Fruit fly (Drosophila melanogaster): Measurements from ENCODE around the gene PGRP-SB1.

PGRP-SB1 gene

dm6 chr3L:16711430-16712228, 16.2 kb downstream of the PGRP-SB1 start, which contains the start of the genes CG43954, Lasp and Dab (continued):
- TF ChIP-seq ro (GFP tag; IDR thresholded peaks at IDR 0.05) (no peak), Jarid2 (GFP tag; optimal IDR thresholded peaks at IDR 0.05) (peak; percentile 93), ems (GFP tag; optimal IDR thresholded peaks at IDR 0.05) (no peak), Gug (GFP tag; IDR thresholded peaks at IDR 0.05) (0 out of 4 replicates have a peak, but pooled peaks have one; percentile 21), chn (GFP tag; optimal IDR thresholded peaks at IDR 0.05) (no peak), CG6272 (GFP tag; IDR thresholded peaks at IDR 0.05) (no peak), CG1602 (GFP tag; optimal IDR thresholded peaks at IDR 0.05) (no peak), Elba2 (GFP tag; optimal IDR thresholded peaks at IDR 0.05) (peak; percentile 70), CG12236 (GFP tag; optimal IDR thresholded peaks at IDR 0.05) (no peak), Ssrp (tag; optimal IDR thresholded peaks at IDR 0.05) (peak; percentile 6), Nf-YA (GFP tag; IDR thresholded peaks at IDR 0.05) (no peak), Stat92E (GFP tag; optimal IDR thresholded peaks at IDR 0.05) (peak in 1 of 3 experiments; percentile 70), MBD-R2 (GFP tag; IDR thresholded peaks at IDR 0.05) (no peak), E2f2 (GFP tag; IDR thresholded peaks at IDR 0.05) (peak; percentile 80), CG15073 (GFP tag; optimal IDR thresholded peaks at IDR 0.05) (no peak), CG17186 (GFP tag; optimal IDR thresholded peaks at IDR 0.05) (peak; percentile 59), ftz-f1 (GFP tag; optimal IDR thresholded peaks at IDR 0.05) (peak; percentile 81), gro (GFP tag; optimal IDR thresholded peaks at IDR 0.05) (peak; percentile 56), lola (GFP tag; optimal IDR thresholded peaks at IDR 0.05) (no peak), pfk (GFP tag; optimal IDR thresholded peaks at IDR 0.05) (peak; percentile 62), cad (GFP tag; optimal IDR thresholded peaks at IDR 0.05) (peak; percentile 62), Hr51 (GFP tag; optimal IDR thresholded peaks at IDR 0.05) (peak; percentile 12 to 24), eve (GFP tag; optimal IDR thresholded peaks at IDR 0.05) (no peak), Fer2 (tag; optimal IDR thresholded peaks at IDR 0.05) (no peak), CG11560 (tag; IDR thresholded peaks at IDR 0.05) (no peak), kni (GFP tag; optimal IDR thresholded peaks at IDR 0.05) (peak; percentile 14), gt (GFP tag; IDR thresholded peaks at IDR 0.05) (no peak), CG4617 (GFP tag; optimal IDR thresholded peaks at IDR 0.05; ENCODE audit: borderline replicate concordance) (peak; percentile 36), disco-r (GFP tag; optimal IDR thresholded peaks at IDR 0.05) (no peak), Dad (GFP tag; optimal IDR thresholded peaks at IDR 0.05) (no peak), CG4854 (GFP tag; optimal IDR thresholded peaks at IDR 0.05) (no peak), CG13894 (tag; optimal IDR thresholded peaks at IDR 0.05) (peak; percentile 43), cato (GFP tag; optimal IDR thresholded peaks at IDR 0.05; ENCODE audit: borderline replicate concordance) (no peak), Blimp-1 (GFP tag; optimal IDR thresholded peaks at IDR 0.05) (peak; percentile 15), odd (GFP tag; optimal IDR thresholded peaks at IDR 0.05) (peak; percentile 28), otp (GFP tag; IDR thresholded peaks at IDR 0.05) (peak; percentile 36; the same call in 1 of the 3 replicates), CG12219 (GFP tag; optimal IDR thresholded peaks at IDR 0.05) (no peak), hkb (optimal IDR thresholded peaks at IDR 0.05) (no peak), hkb (GFP tag; IDR thresholded peaks at IDR 0.05) (peak; percentile 12; the same call in 1 of the 2 replicates), CG6689 (GFP tag; IDR thresholded peaks at IDR 0.05) (no peak), D19A (tag; optimal IDR thresholded peaks at IDR 0.05) (no peak), CG9817 (tag; optimal IDR thresholded peaks at IDR 0.05) (no peak), pros (GFP tag; optimal IDR thresholded peaks at IDR 0.05) (no peak), Optix (GFP tag; IDR thresholded peaks at IDR 0.05) (no peak), CG17612 (GFP tag; IDR thresholded peaks at IDR 0.05) (no peak), btn (GFP tag; optimal IDR thresholded peaks at IDR 0.05) (no peak), HHEX (GFP tag; optimal IDR thresholded peaks at IDR 0.05) (no peak), CG7928 (GFP tag; optimal IDR thresholded peaks at IDR 0.05) (no peak), salm (tag; optimal IDR thresholded peaks at IDR 0.05) (peak; percentile 14)

All from whole organism, embryonic.